Worm (Caenorhabditis elegans): ENCODE measurements around the gene Y69A2AR.12.

- TF ChIP-seq mdl-1 (tag; optimal IDR thresholded peaks at IDR 0.05), result no peak
- TF ChIP-seq nhr-28 (tag; optimal IDR thresholded peaks at IDR 0.05), result no peak
- no peak for TF ChIP-seq nhr-90 (tag; optimal IDR thresholded peaks at IDR 0.05; ENCODE audit: poor library complexity)
- TF ChIP-seq lin-15B (tag; optimal IDR thresholded peaks at IDR 0.05), result no peak
- TF ChIP-seq dsc-1 (tag; optimal IDR thresholded peaks at IDR 0.05), result no peak
- TF ChIP-seq unc-30 (tag; optimal IDR thresholded peaks at IDR 0.05), result no peak
Measured at ce11 chrIV:2562071-2562470, 6.3 kb upstream of the Y69A2AR.12 start, which contains the start of gene Y69A2AR.50.

All from whole organism, L1 larva.